Fruit fly (Drosophila melanogaster) whole organism, wandering third instar larva: ENCODE measurements around the gene vig.
A peak's percentile ranks its signal among the peaks of the same experiment; 100 is the strongest.

ENCODE experiments used
- Abd-B ChIP-seq: fragments of >200 bp; optimal IDR thresholded peaks from 2 replicates; lab custom pipeline; 2017; ENCODE audit warnings: missing biosample characterization, missing genetic modification characterization
- CG32264 ChIP-seq: fragments of 200-800 bp; sonication (Bioruptor generic); optimal IDR thresholded peaks from 2 replicates; lab custom pipeline; 2016; ENCODE audit warnings: missing biosample characterization, missing genetic modification characterization
- CrebA ChIP-seq: fragments of 200-800 bp; sonication (Bioruptor generic); optimal IDR thresholded peaks from 2 replicates; lab custom pipeline; 2016; ENCODE audit warnings: missing biosample characterization, mild to moderate bottlenecking, missing genetic modification characterization, borderline replicate concordance
- Dfd ChIP-seq: fragments of >200 bp; optimal IDR thresholded peaks from 2 replicates; lab custom pipeline; 2017; ENCODE audit warnings: missing biosample characterization, missing genetic modification characterization
- Dif ChIP-seq: fragments of 200-275, 200-300 bp; sonication (Bioruptor generic); optimal IDR thresholded peaks from 2 replicates; lab custom pipeline; 2018; ENCODE audit warnings: missing biosample characterization, missing genetic modification characterization; ENCODE audit not compliant: partially characterized antibody
- GATAd ChIP-seq: sonication (Bioruptor generic); optimal IDR thresholded peaks from 2 replicates; lab custom pipeline; 2016; ENCODE audit warnings: missing biosample characterization, missing genetic modification characterization
- HLH106 ChIP-seq: fragments of 200-800 bp; optimal IDR thresholded peaks from 3 replicates; lab custom pipeline; 2019; ENCODE audit warnings: missing biosample characterization, mild to moderate bottlenecking, missing genetic modification characterization, moderate library complexity
- Hnf4 ChIP-seq: fragments of 200-800 bp; sonication (Bioruptor generic); optimal IDR thresholded peaks from 2 replicates; lab custom pipeline; 2016; ENCODE audit warnings: missing biosample characterization, mild to moderate bottlenecking, missing genetic modification characterization
- Hr78 ChIP-seq: fragments of >200 bp; optimal IDR thresholded peaks from 2 replicates; lab custom pipeline; 2017; ENCODE audit warnings: missing biosample characterization, missing genetic modification characterization
- Hr83 ChIP-seq: fragments of 200-300 bp; sonication (Bioruptor generic); optimal IDR thresholded peaks from 2 replicates; lab custom pipeline; 2016; ENCODE audit warnings: missing biosample characterization, mild to moderate bottlenecking, missing genetic modification characterization, moderate library complexity; ENCODE audit not compliant: poor library complexity, severe bottlenecking
- Jra ChIP-seq: sonication (Bioruptor generic); optimal IDR thresholded peaks from 2 replicates; lab custom pipeline; 2016; ENCODE audit warnings: missing biosample characterization, missing genetic modification characterization
- Mio ChIP-seq: sonication (Bioruptor generic); optimal IDR thresholded peaks from 2 replicates; lab custom pipeline; 2016; ENCODE audit warnings: missing biosample characterization, missing genetic modification characterization
- Myc ChIP-seq: fragments of >200 bp; optimal IDR thresholded peaks from 2 replicates; lab custom pipeline; 2017
- N ChIP-seq: fragments of >200 bp; optimal IDR thresholded peaks from 2 replicates; lab custom pipeline; 2018; ENCODE audit warnings: missing biosample characterization, missing external identifiers, missing genetic modification characterization
- Rel ChIP-seq, 2 experiments: fragments of 200-800 bp; sonication (Bioruptor generic) in 1 of 2; optimal IDR thresholded peaks; 2 replicates in 1 of 2; 3 replicates in 1 of 2; lab custom pipeline; 2016 to 2019; ENCODE audit warnings: mild to moderate bottlenecking in 2 of 2, missing biosample characterization in 2 of 2, missing genetic modification characterization in 2 of 2, moderate library complexity in 1 of 2
- Sp1 ChIP-seq: fragments of 200-800 bp; sonication (Bioruptor generic); optimal IDR thresholded peaks from 3 replicates; lab custom pipeline; 2019; ENCODE audit warnings: missing biosample characterization, mild to moderate bottlenecking, missing genetic modification characterization, moderate library complexity
- Vsx2 ChIP-seq: fragments of 200-300, 225-300 bp; sonication (Bioruptor generic); optimal IDR thresholded peaks from 2 replicates; lab custom pipeline; 2018; ENCODE audit warnings: missing biosample characterization, missing genetic modification characterization; ENCODE audit not compliant: partially characterized antibody
- brk ChIP-seq: fragments of 200-800 bp; sonication (Bioruptor generic); optimal IDR thresholded peaks from 2 replicates; lab custom pipeline; 2016; ENCODE audit warnings: missing biosample characterization, mild to moderate bottlenecking, missing genetic modification characterization
- dmrt93B ChIP-seq: fragments of 200-800 bp; sonication (Bioruptor generic); optimal IDR thresholded peaks from 2 replicates; lab custom pipeline; 2018; ENCODE audit warnings: missing biosample characterization, mild to moderate bottlenecking, missing genetic modification characterization
- ey ChIP-seq: fragments of 200-800 bp; sonication (Bioruptor generic); optimal IDR thresholded peaks from 2 replicates; lab custom pipeline; 2016; ENCODE audit warnings: missing biosample characterization, missing genetic modification characterization
- foxo ChIP-seq, 2 experiments: fragments of 200-800 bp; sonication (Bioruptor generic); optimal IDR thresholded peaks; 2 replicates in 1 of 2; 3 replicates in 1 of 2; lab custom pipeline; 2016 to 2017; ENCODE audit warnings: missing biosample characterization in 2 of 2, missing genetic modification characterization in 2 of 2
- fru ChIP-seq: fragments of 200-800 bp; sonication (Bioruptor generic); optimal IDR thresholded peaks from 3 replicates; lab custom pipeline; 2016; ENCODE audit warnings: missing biosample characterization, mild to moderate bottlenecking, missing genetic modification characterization
- lola ChIP-seq: fragments of >200 bp; optimal IDR thresholded peaks from 2 replicates; lab custom pipeline; 2017; ENCODE audit warnings: missing biosample characterization, missing genetic modification characterization
- psq ChIP-seq: fragments of 200-800 bp; sonication (Bioruptor generic); optimal IDR thresholded peaks from 3 replicates; lab custom pipeline; 2017; ENCODE audit warnings: missing biosample characterization, mild to moderate bottlenecking, missing genetic modification characterization, moderate library complexity
- rgr ChIP-seq: fragments of 200-800 bp; sonication (Bioruptor generic); optimal IDR thresholded peaks from 3 replicates; lab custom pipeline; 2016; ENCODE audit warnings: missing biosample characterization, mild to moderate bottlenecking, missing genetic modification characterization
- sv ChIP-seq: fragments of 200-800 bp; sonication (Bioruptor generic); optimal IDR thresholded peaks from 3 replicates; lab custom pipeline; 2016; ENCODE audit warnings: missing biosample characterization, missing genetic modification characterization
- usp ChIP-seq: fragments of >200 bp; optimal IDR thresholded peaks from 2 replicates; lab custom pipeline; 2017; ENCODE audit warnings: missing biosample characterization, missing genetic modification characterization
- woc ChIP-seq: sonication (Bioruptor generic); optimal IDR thresholded peaks from 2 replicates; lab custom pipeline; 2016; ENCODE audit warnings: missing biosample characterization, mild to moderate bottlenecking, missing genetic modification characterization

The vig gene

dm6 chr2L:15061368-15061767 lies 8.7 kb downstream of the vig start, which contains the start of the genes solo and vas:
Gene solo, plus strand, starts transcription at chr2L:15061656.
Gene vas, plus strand, starts transcription at chr2L:15061656.
- TF ChIP-seq fru (no peak), Mio (no peak), Rel (GFP tag; optimal IDR thresholded peaks at IDR 0.05; lab: Kevin White, UChicago) (no peak), Rel (tag; optimal IDR thresholded peaks at IDR 0.05; lab: Kevin White, UChicago) (peak; percentile 52), sv (peak; percentile 12), Hr78 (GFP tag; lab: Kevin White, UChicago) (peak; percentile 54), Vsx2 (GFP tag; lab: Kevin White, UChicago) (no peak), CG32264 (GFP tag; lab: Kevin White, UChicago) (no peak), Sp1 (GFP tag; lab: Kevin White, UChicago) (peak; percentile 22), ey (GFP tag; lab: Kevin White, UChicago) (no peak), N (GFP tag; lab: Kevin White, UChicago) (peak; percentile 68), woc (GFP tag; lab: Kevin White, UChicago) (peak; percentile 31), Myc (no peak), HLH106 (tag; lab: Kevin White, UChicago) (peak; percentile 45), lola (GFP tag; lab: Kevin White, UChicago) (no peak), usp (GFP tag; lab: Kevin White, UChicago) (no peak)

- TF ChIP-seq GATAd (GFP tag; lab: Kevin White, UChicago) (no peak), Vsx2 (GFP tag; lab: Kevin White, UChicago) (peak; percentile 77), Dfd (GFP tag; lab: Kevin White, UChicago) (no peak), Rel (GFP tag; optimal IDR thresholded peaks at IDR 0.05; lab: Kevin White, UChicago) (no peak), Rel (tag; optimal IDR thresholded peaks at IDR 0.05; lab: Kevin White, UChicago) (peak; percentile 17), rgr (GFP tag; lab: Kevin White, UChicago) (peak; percentile 7), Myc (peak; percentile 78), psq (GFP tag; lab: Kevin White, UChicago) (no peak), N (GFP tag; lab: Kevin White, UChicago) (no peak), Abd-B (no peak), Dif (GFP tag; lab: Kevin White, UChicago) (no peak), Hr83 (GFP tag; lab: Kevin White, UChicago) (no peak)
These were observed 9.5 kb downstream of the vig start, which contains the start of gene TfIIS for dm6 chr2L:15060580-15061005. Gene TfIIS, minus strand, starts transcription at chr2L:15060757.

- TF ChIP-seq Hr78 (GFP tag; lab: Kevin White, UChicago) (no peak), foxo (GFP tag; optimal IDR thresholded peaks at IDR 0.05; lab: Kevin White, UChicago) (no peak), rgr (GFP tag; lab: Kevin White, UChicago) (no peak), Hnf4 (GFP tag; lab: Kevin White, UChicago) (no peak), usp (GFP tag; lab: Kevin White, UChicago) (no peak), Jra (GFP tag; lab: Kevin White, UChicago) (no peak), CG32264 (GFP tag; lab: Kevin White, UChicago) (no peak), Vsx2 (GFP tag; lab: Kevin White, UChicago) (no peak), CrebA (GFP tag; lab: Kevin White, UChicago) (no peak), GATAd (GFP tag; lab: Kevin White, UChicago) (no peak), Sp1 (GFP tag; lab: Kevin White, UChicago) (no peak)
These were observed 11.1 kb downstream of the vig start for dm6 chr2L:15059000-15059399.

DNA sequence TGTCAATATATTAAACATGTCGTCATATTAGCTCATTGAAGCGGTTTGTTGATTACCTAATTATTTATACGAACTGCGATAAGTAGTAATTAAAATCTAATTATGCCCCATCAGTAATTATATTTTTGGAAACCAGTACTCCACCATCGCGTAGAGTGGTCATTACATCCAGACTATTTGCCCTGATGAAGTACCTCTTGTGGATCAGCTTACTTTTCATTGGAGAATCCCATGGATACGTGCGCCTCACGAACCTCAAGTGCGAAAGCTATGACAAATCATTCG lies 12.1 kb downstream of the vig start, which contains the start of gene CG33679:
TSS of gene CG33679 (plus strand) at position 186 of the 285 bp plus-strand sequence.
- TF ChIP-seq dmrt93B (GFP tag; lab: Kevin White, UChicago), result no peak

DNA sequence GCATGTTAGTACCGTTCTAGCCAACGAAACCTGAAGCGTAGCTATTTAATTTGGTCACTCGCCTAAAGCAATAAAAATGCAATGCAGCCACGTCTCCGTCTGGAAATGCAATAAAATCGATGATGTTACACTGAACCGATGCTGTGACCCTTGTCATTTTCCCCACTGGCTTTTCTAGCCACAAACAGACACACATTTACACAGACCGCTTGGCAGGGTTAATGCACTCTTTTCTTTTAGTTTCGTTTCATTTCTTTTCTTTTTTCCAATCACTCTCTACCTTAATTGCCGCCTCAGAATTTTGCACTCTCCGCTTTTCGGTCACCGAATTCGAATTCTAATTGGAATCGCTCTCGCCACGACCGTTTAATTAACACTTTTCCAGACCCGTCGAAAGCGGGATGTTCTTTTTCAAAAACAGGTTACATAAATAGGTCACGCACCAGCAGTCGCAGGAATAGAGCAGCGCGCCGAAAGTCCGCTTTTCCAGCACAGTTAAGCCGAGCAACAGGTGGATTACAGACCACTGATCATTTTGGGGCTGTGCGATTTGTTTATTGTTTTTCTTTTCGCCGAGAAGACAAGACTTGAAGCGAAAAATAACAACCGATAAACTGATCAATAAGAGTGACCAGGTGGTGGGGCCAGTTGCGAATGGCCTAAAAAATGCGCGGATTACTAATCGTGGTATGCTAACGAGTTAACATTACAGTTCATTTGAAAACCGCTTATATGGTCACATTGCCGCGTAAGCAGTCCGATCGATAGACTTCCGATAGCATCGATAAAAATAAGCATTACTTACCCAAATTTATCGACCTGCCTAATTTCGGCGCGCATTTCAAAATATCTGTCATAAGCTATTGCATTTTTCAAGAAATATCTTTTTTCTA lies 12.6 kb downstream of the vig start, which contains the start of gene ck:
TSS of gene ck (minus strand) at position 638 of the 893 bp plus-strand sequence.
- no peak for TF ChIP-seq Rel (GFP tag; optimal IDR thresholded peaks at IDR 0.05; lab: Kevin White, UChicago)
- TF ChIP-seq Rel (tag; optimal IDR thresholded peaks at IDR 0.05; lab: Kevin White, UChicago), result peak; percentile 39
- no peak for TF ChIP-seq brk (GFP tag; lab: Kevin White, UChicago)
- TF ChIP-seq Dif (GFP tag; lab: Kevin White, UChicago), result no peak
- TF ChIP-seq sv, result no peak
- no peak for TF ChIP-seq usp (GFP tag; lab: Kevin White, UChicago)
- no peak for TF ChIP-seq rgr (GFP tag; lab: Kevin White, UChicago)
- no peak for TF ChIP-seq fru
- TF ChIP-seq Sp1 (GFP tag; lab: Kevin White, UChicago), result no peak
